Comparison of ENCODE assay signal across 3 worm cellular contexts in genomic region chrV:10355773-10356335, ce11.
TF ChIP-seq lines count a peak whose summit lies in the region.

Gene sluh-7 (minus strand): TSS chrV:10355823.

TF ChIP-seq in whole organism, L1 larva, 84 proteins besides CTCF, POLR2A, EP300 and RAD21 (continued from another document and continues in another):
- TF ChIP-seq lin-14 (GFP tag; optimal IDR thresholded peaks at IDR 0.05; lab: Kevin White, UChicago): peak; percentile 81
- peak; percentile 79 for TF ChIP-seq lin-15B (tag; optimal IDR thresholded peaks at IDR 0.05; lab: Kevin White, UChicago)
- peak; percentile 28 for TF ChIP-seq nhr-11 (tag; optimal IDR thresholded peaks at IDR 0.05; lab: Kevin White, UChicago)
- TF ChIP-seq aly-2 (tag; optimal IDR thresholded peaks at IDR 0.05; lab: Kevin White, UChicago): peak; percentile 24
- no peak for TF ChIP-seq hlh-17 (GFP tag; optimal IDR thresholded peaks at IDR 0.05; lab: Kevin White, UChicago; ENCODE audit: borderline replicate concordance)
- TF ChIP-seq skn-1 (tag; optimal IDR thresholded peaks at IDR 0.05; lab: Kevin White, UChicago): peak; percentile 73
- TF ChIP-seq unc-86 (tag; optimal IDR thresholded peaks at IDR 0.05; lab: Kevin White, UChicago): peak; percentile 82
- TF ChIP-seq nhr-85 (tag; lab: Kevin White, UChicago): peak; percentile 95
- TF ChIP-seq nhr-71 (tag; optimal IDR thresholded peaks at IDR 0.05; lab: Kevin White, UChicago): peak; percentile 94
- TF ChIP-seq nhr-20 (tag; optimal IDR thresholded peaks at IDR 0.05; lab: Kevin White, UChicago): peak; percentile 88
- peak; percentile 84 for TF ChIP-seq swsn-7 (tag; optimal IDR thresholded peaks at IDR 0.05; lab: Kevin White, UChicago)
- TF ChIP-seq tlp-1 (tag; optimal IDR thresholded peaks at IDR 0.05; lab: Kevin White, UChicago): no peak
- no peak for TF ChIP-seq pqm-1 (tag; optimal IDR thresholded peaks at IDR 0.05; lab: Kevin White, UChicago)
- peak; percentile 95 for TF ChIP-seq irx-1 (tag; optimal IDR thresholded peaks at IDR 0.05; lab: Kevin White, UChicago)
- TF ChIP-seq blmp-1 (tag; optimal IDR thresholded peaks at IDR 0.05; lab: Kevin White, UChicago): peak; percentile 77
- peak; percentile 99 for TF ChIP-seq rnt-1 (tag; optimal IDR thresholded peaks at IDR 0.05; lab: Kevin White, UChicago)
- TF ChIP-seq ets-5 (GFP tag; IDR thresholded peaks at IDR 0.05; lab: Robert Waterston, UW): no peak
- peak; percentile 89 for TF ChIP-seq xbp-1 (tag; optimal IDR thresholded peaks at IDR 0.05; lab: Kevin White, UChicago)
- no peak for TF ChIP-seq fkh-10 (GFP tag; optimal IDR thresholded peaks at IDR 0.05; lab: Kevin White, UChicago)
- TF ChIP-seq C16A3.4 (tag; optimal IDR thresholded peaks at IDR 0.05; lab: Kevin White, UChicago): peak; percentile 62
- peak; percentile 69 for TF ChIP-seq ceh-88 (GFP tag; IDR thresholded peaks at IDR 0.05; lab: Robert Waterston, UW)
- no peak for TF ChIP-seq nhr-76 (tag; optimal IDR thresholded peaks at IDR 0.05; lab: Kevin White, UChicago)
- TF ChIP-seq nhr-90 (tag; optimal IDR thresholded peaks at IDR 0.05; lab: Kevin White, UChicago; ENCODE audit: poor library complexity): peak; percentile 97
- TF ChIP-seq egl-13 (tag; optimal IDR thresholded peaks at IDR 0.05; lab: Kevin White, UChicago): peak; percentile 91
- TF ChIP-seq ztf-11 (tag; optimal IDR thresholded peaks at IDR 0.05; lab: Kevin White, UChicago): peak in 1 of 2 experiments; percentile 96
- TF ChIP-seq lsy-2 (tag; optimal IDR thresholded peaks at IDR 0.05; lab: Kevin White, UChicago): peak; percentile 82 to 84
- TF ChIP-seq fkh-4 (tag; optimal IDR thresholded peaks at IDR 0.05; lab: Kevin White, UChicago; ENCODE audit: borderline replicate concordance): peak; percentile 95
- TF ChIP-seq lir-3 (tag; optimal IDR thresholded peaks at IDR 0.05; lab: Kevin White, UChicago; ENCODE audit: poor library complexity): peak; percentile 97
- peak; percentile 41 for TF ChIP-seq nhr-237 (tag; optimal IDR thresholded peaks at IDR 0.05; lab: Kevin White, UChicago)
- peak; percentile 3 for TF ChIP-seq hlh-4 (tag; optimal IDR thresholded peaks at IDR 0.05; lab: Kevin White, UChicago)
- TF ChIP-seq ama-1 (optimal IDR thresholded peaks at IDR 0.05; lab: Kevin White, UChicago): no peak
- peak; percentile 91 to 96 (median 94) for TF ChIP-seq dpl-1 (GFP tag; optimal IDR thresholded peaks at IDR 0.05; lab: Kevin White, UChicago)
- TF ChIP-seq unc-62 (GFP tag; optimal IDR thresholded peaks at IDR 0.05; lab: Kevin White, UChicago): no peak
- TF ChIP-seq ceh-8 (GFP tag; optimal IDR thresholded peaks at IDR 0.05; lab: Kevin White, UChicago): no peak
- TF ChIP-seq hpl-2 (GFP tag; optimal IDR thresholded peaks at IDR 0.05; lab: Kevin White, UChicago): no peak
- TF ChIP-seq sup-37 (GFP tag; optimal IDR thresholded peaks at IDR 0.05; lab: Kevin White, UChicago): peak; percentile 63
- no peak for TF ChIP-seq ztf-4 (tag; optimal IDR thresholded peaks at IDR 0.05; lab: Kevin White, UChicago)
- peak; percentile 65 for TF ChIP-seq lin-39 (tag; optimal IDR thresholded peaks at IDR 0.05; lab: Kevin White, UChicago)
- peak; percentile 84 for TF ChIP-seq pax-3 (tag; optimal IDR thresholded peaks at IDR 0.05; lab: Kevin White, UChicago)
- no peak for TF ChIP-seq aha-1 (tag; optimal IDR thresholded peaks at IDR 0.05; lab: Kevin White, UChicago)
- TF ChIP-seq lin-13 (GFP tag; optimal IDR thresholded peaks at IDR 0.05; lab: Kevin White, UChicago): peak; percentile 72
- peak; percentile 79 for TF ChIP-seq C04F5.9 (tag; optimal IDR thresholded peaks at IDR 0.05; lab: Kevin White, UChicago)
- TF ChIP-seq jun-1 (tag; optimal IDR thresholded peaks at IDR 0.05; lab: Kevin White, UChicago): no peak
- TF ChIP-seq mab-9 (GFP tag; IDR thresholded peaks at IDR 0.05; lab: Robert Waterston, UW): peak; percentile 76

TF ChIP-seq in whole organism, L3 larva, 47 proteins besides CTCF, POLR2A, EP300 and RAD21 (continued from another document):
- TF ChIP-seq ceh-82 (tag; optimal IDR thresholded peaks at IDR 0.05; lab: Kevin White, UChicago) (no peak), R02D3.7 (tag; optimal IDR thresholded peaks at IDR 0.05; lab: Kevin White, UChicago) (peak; percentile 24), mml-1 (tag; optimal IDR thresholded peaks at IDR 0.05; lab: Kevin White, UChicago) (no peak), jun-1 (tag; optimal IDR thresholded peaks at IDR 0.05; lab: Kevin White, UChicago) (no peak), hmg-11 (tag; optimal IDR thresholded peaks at IDR 0.05; lab: Kevin White, UChicago) (peak; percentile 51), nhr-23 (tag; optimal IDR thresholded peaks at IDR 0.05; lab: Kevin White, UChicago) (peak; percentile 80), egl-27 (tag; optimal IDR thresholded peaks at IDR 0.05; lab: Kevin White, UChicago) (no peak), nhr-77 (tag; optimal IDR thresholded peaks at IDR 0.05; lab: Kevin White, UChicago) (no peak), nhr-12 (tag; optimal IDR thresholded peaks at IDR 0.05; lab: Kevin White, UChicago) (no peak), nhr-28 (tag; optimal IDR thresholded peaks at IDR 0.05; lab: Kevin White, UChicago) (no peak), aly-2 (tag; optimal IDR thresholded peaks at IDR 0.05; lab: Kevin White, UChicago) (no peak), ceh-9 (tag; optimal IDR thresholded peaks at IDR 0.05; lab: Kevin White, UChicago) (no peak), nhr-11 (tag; optimal IDR thresholded peaks at IDR 0.05; lab: Kevin White, UChicago) (no peak), nfya-1 (tag; optimal IDR thresholded peaks at IDR 0.05; lab: Kevin White, UChicago; ENCODE audit: insufficient read depth) (peak; percentile 80), unc-39 (tag; optimal IDR thresholded peaks at IDR 0.05; lab: Kevin White, UChicago) (no peak), nhr-76 (tag; optimal IDR thresholded peaks at IDR 0.05; lab: Kevin White, UChicago) (no peak), snpc-4 (tag; optimal IDR thresholded peaks at IDR 0.05; lab: Kevin White, UChicago) (peak; percentile 81), elt-3 (tag; optimal IDR thresholded peaks at IDR 0.05; lab: Kevin White, UChicago) (no peak), lin-15B (tag; optimal IDR thresholded peaks at IDR 0.05; lab: Kevin White, UChicago) (peak; percentile 90), pqm-1 (tag; optimal IDR thresholded peaks at IDR 0.05; lab: Kevin White, UChicago) (no peak), ceh-16 (tag; optimal IDR thresholded peaks at IDR 0.05; lab: Kevin White, UChicago) (no peak), mdl-1 (tag; optimal IDR thresholded peaks at IDR 0.05; lab: Kevin White, UChicago) (no peak), ama-1 (optimal IDR thresholded peaks at IDR 0.05; lab: Kevin White, UChicago) (no peak), nhr-43 (tag; optimal IDR thresholded peaks at IDR 0.05; lab: Kevin White, UChicago; ENCODE audit: poor library complexity, severe bottlenecking) (peak; percentile 92), lsy-12 (tag; optimal IDR thresholded peaks at IDR 0.05; lab: Kevin White, UChicago) (peak; percentile 54), nhr-67 (tag; optimal IDR thresholded peaks at IDR 0.05; lab: Kevin White, UChicago) (no peak), zag-1 (tag; optimal IDR thresholded peaks at IDR 0.05; lab: Kevin White, UChicago) (no peak)

TF ChIP-seq in whole organism, young adult, 124 proteins besides CTCF, POLR2A, EP300 and RAD21 (continued from another document):
- TF ChIP-seq dpl-1 (GFP tag; optimal IDR thresholded peaks at IDR 0.05; lab: Kevin White, UChicago) (peak; percentile 66), madf-10 (tag; optimal IDR thresholded peaks at IDR 0.05; lab: Kevin White, UChicago) (peak; percentile 47), unc-130 (GFP tag; optimal IDR thresholded peaks at IDR 0.05; lab: Kevin White, UChicago) (peak; percentile 86), K11D2.4 (GFP tag; IDR thresholded peaks at IDR 0.05; lab: Robert Waterston, UW) (0 out of 2 replicates have a peak, but pooled peaks have one; percentile 39), madf-3 (GFP tag; IDR thresholded peaks at IDR 0.05; lab: Robert Waterston, UW) (peak; percentile 86), him-1 (tag; optimal IDR thresholded peaks at IDR 0.05; lab: Kevin White, UChicago) (peak; percentile 35), ceh-91 (GFP tag; IDR thresholded peaks at IDR 0.05; lab: Robert Waterston, UW) (0 out of 2 replicates have a peak, but pooled peaks have one; percentile 11), lsl-1 (GFP tag; optimal IDR thresholded peaks at IDR 0.05; lab: Kevin White, UChicago) (peak; percentile 25), cebp-1 (GFP tag; IDR thresholded peaks at IDR 0.05; lab: Robert Waterston, UW) (no peak), cebp-1 (tag; optimal IDR thresholded peaks at IDR 0.05; lab: Kevin White, UChicago) (peak; percentile 63), tbp1 (GFP tag; optimal IDR thresholded peaks at IDR 0.05; lab: Kevin White, UChicago) (peak; percentile 26), Y53F4B.3 (GFP tag; IDR thresholded peaks at IDR 0.05; lab: Robert Waterston, UW) (no peak), let-526 (GFP tag; IDR thresholded peaks at IDR 0.05; lab: Robert Waterston, UW) (no peak), athp-1 (tag; optimal IDR thresholded peaks at IDR 0.05; lab: Kevin White, UChicago) (peak; percentile 19), pha-4 (tag; optimal IDR thresholded peaks at IDR 0.05; lab: Kevin White, UChicago) (peak; percentile 47), F23B12.7 (tag; optimal IDR thresholded peaks at IDR 0.05; lab: Kevin White, UChicago; ENCODE audit: insufficient read depth) (no peak), K12H6.12 (tag; optimal IDR thresholded peaks at IDR 0.05; lab: Kevin White, UChicago) (peak; percentile 35), B0336.3 (GFP tag; IDR thresholded peaks at IDR 0.05; lab: Robert Waterston, UW) (no peak), atf-7 (tag; optimal IDR thresholded peaks at IDR 0.05; lab: Kevin White, UChicago) (no peak), efl-1 (GFP tag; optimal IDR thresholded peaks at IDR 0.05; lab: Kevin White, UChicago) (peak; percentile 62), lir-1 (GFP tag; conservative IDR thresholded peaks at IDR 0.05; lab: Robert Waterston, UW) (peak; percentile 49; the same call in 1 of the 2 replicates), attf-3 (GFP tag; conservative IDR thresholded peaks at IDR 0.05; lab: Robert Waterston, UW) (no peak), nhr-27 (tag; optimal IDR thresholded peaks at IDR 0.05; lab: Kevin White, UChicago) (no peak), ceh-79 (tag; optimal IDR thresholded peaks at IDR 0.05; lab: Kevin White, UChicago) (no peak), F22D6.2 (tag; optimal IDR thresholded peaks at IDR 0.05; lab: Kevin White, UChicago) (peak; percentile 59), dox-1 (GFP tag; IDR thresholded peaks at IDR 0.05; lab: Robert Waterston, UW) (0 out of 2 replicates have a peak, but pooled peaks have one; percentile 46), chd-7 (tag; optimal IDR thresholded peaks at IDR 0.05; lab: Kevin White, UChicago) (no peak), lin-54 (GFP tag; optimal IDR thresholded peaks at IDR 0.05; lab: Kevin White, UChicago) (peak; percentile 88), ztf-25 (GFP tag; IDR thresholded peaks at IDR 0.05; lab: Robert Waterston, UW) (no peak), lin-26 (GFP tag; IDR thresholded peaks at IDR 0.05; lab: Robert Waterston, UW) (no peak), snpc-3.4 (tag; optimal IDR thresholded peaks at IDR 0.05; lab: Kevin White, UChicago) (peak; percentile 52), hmg-1.2 (GFP tag; IDR thresholded peaks at IDR 0.05; lab: Robert Waterston, UW) (peak; percentile 37; the same call in 1 of the 2 replicates)
